Fruit fly (Drosophila melanogaster) whole organism, adult: Measurements from ENCODE around the gene CG13606.

Source experiments
- CG11617 ChIP-seq: fragments of 200-800 bp; sonication (Bioruptor generic); optimal IDR thresholded peaks from 2 replicates; lab custom pipeline; 2017; ENCODE audit warnings: mild to moderate bottlenecking, missing biosample characterization, missing genetic modification reagents, missing genetic modification characterization
- CG12768 ChIP-seq: fragments of 200-800 bp; sonication (Bioruptor generic); optimal IDR thresholded peaks from 2 replicates; lab custom pipeline; 2017; ENCODE audit warnings: missing biosample characterization, missing genetic modification characterization, mild to moderate bottlenecking, moderate library complexity, missing genetic modification reagents
- CG14711 ChIP-seq: fragments of 200-800 bp; sonication (Bioruptor generic); optimal IDR thresholded peaks from 2 replicates; lab custom pipeline; 2018; ENCODE audit warnings: missing biosample characterization, mild to moderate bottlenecking, missing genetic modification characterization, moderate library complexity
- CG1620 ChIP-seq: fragments of 200-800 bp; sonication (Bioruptor generic); optimal IDR thresholded peaks from 2 replicates; lab custom pipeline; 2016; ENCODE audit warnings: missing biosample characterization, missing genetic modification characterization
- CG33017 ChIP-seq: fragments of 200-800 bp; sonication (Bioruptor generic); optimal IDR thresholded peaks from 2 replicates; lab custom pipeline; 2018; ENCODE audit warnings: missing biosample characterization, mild to moderate bottlenecking, missing genetic modification characterization, moderate library complexity
- CG5204 ChIP-seq: fragments of 200-800 bp; sonication (Bioruptor generic); optimal IDR thresholded peaks from 2 replicates; lab custom pipeline; 2016; ENCODE audit warnings: missing biosample characterization, missing genetic modification characterization
- CG7045 ChIP-seq: fragments of 200-800 bp; sonication (Bioruptor generic); optimal IDR thresholded peaks from 2 replicates; lab custom pipeline; 2017; ENCODE audit warnings: missing biosample characterization, mild to moderate bottlenecking, missing genetic modification characterization
- CG7101 ChIP-seq: fragments of 200-800 bp; sonication (Bioruptor generic); optimal IDR thresholded peaks from 2 replicates; lab custom pipeline; 2018; ENCODE audit warnings: missing biosample characterization, mild to moderate bottlenecking, missing genetic modification characterization, moderate library complexity
- Clk ChIP-seq: fragments of 200-800 bp; sonication (Bioruptor generic); optimal IDR thresholded peaks from 2 replicates; lab custom pipeline; 2017; ENCODE audit warnings: missing biosample characterization, missing genetic modification characterization
- Crg-1 ChIP-seq: fragments of 200-800 bp; sonication (Bioruptor generic); optimal IDR thresholded peaks from 2 replicates; lab custom pipeline; 2016; ENCODE audit warnings: missing biosample characterization, missing genetic modification characterization
- Hr96 ChIP-seq: fragments of 200-800 bp; sonication (Bioruptor generic); optimal IDR thresholded peaks from 2 replicates; lab custom pipeline; 2016; ENCODE audit warnings: missing biosample characterization, missing genetic modification characterization
- Mnt ChIP-seq: fragments of 200-800 bp; sonication (Bioruptor generic); optimal IDR thresholded peaks from 2 replicates; lab custom pipeline; 2016; ENCODE audit warnings: missing biosample characterization, mild to moderate bottlenecking, missing genetic modification characterization
- bab1 ChIP-seq: fragments of 200-800 bp; sonication (Bioruptor generic); optimal IDR thresholded peaks from 3 replicates; lab custom pipeline; 2019; ENCODE audit warnings: missing biosample characterization, mild to moderate bottlenecking, missing genetic modification characterization, moderate library complexity
- cic ChIP-seq: fragments of 200-800 bp; sonication (Bioruptor generic); optimal IDR thresholded peaks from 2 replicates; lab custom pipeline; 2017; ENCODE audit warnings: missing biosample characterization, mild to moderate bottlenecking, missing genetic modification characterization, moderate library complexity
- cnc ChIP-seq, 2 experiments: fragments of >200 bp; optimal IDR thresholded peaks; 2 replicates each; lab custom pipeline; 2017
- kay ChIP-seq: fragments of 200-800 bp; sonication (Bioruptor generic); peaks from one replicate; lab custom pipeline; 2016; ENCODE audit warnings: missing biosample characterization, missing genetic modification characterization, borderline replicate concordance
- ovo ChIP-seq: fragments of 200-800 bp; sonication (Bioruptor generic); optimal IDR thresholded peaks from 2 replicates; lab custom pipeline; 2016; ENCODE audit warnings: missing biosample characterization, missing genetic modification characterization
- pad ChIP-seq: fragments of 200-800 bp; sonication (Bioruptor generic); optimal IDR thresholded peaks from 3 replicates; lab custom pipeline; 2017; ENCODE audit warnings: missing biosample characterization, missing genetic modification characterization, mild to moderate bottlenecking, moderate library complexity, missing genetic modification reagents
- tj ChIP-seq: fragments of 200-800 bp; sonication (Bioruptor generic); optimal IDR thresholded peaks from 3 replicates; lab custom pipeline; 2017; ENCODE audit warnings: missing biosample characterization, mild to moderate bottlenecking, missing genetic modification characterization, moderate library complexity
- toe ChIP-seq: fragments of 200-800 bp; sonication (Bioruptor generic); optimal IDR thresholded peaks from 2 replicates; lab custom pipeline; 2016; ENCODE audit warnings: missing biosample characterization, missing genetic modification characterization

Gene CG13606

DNA sequence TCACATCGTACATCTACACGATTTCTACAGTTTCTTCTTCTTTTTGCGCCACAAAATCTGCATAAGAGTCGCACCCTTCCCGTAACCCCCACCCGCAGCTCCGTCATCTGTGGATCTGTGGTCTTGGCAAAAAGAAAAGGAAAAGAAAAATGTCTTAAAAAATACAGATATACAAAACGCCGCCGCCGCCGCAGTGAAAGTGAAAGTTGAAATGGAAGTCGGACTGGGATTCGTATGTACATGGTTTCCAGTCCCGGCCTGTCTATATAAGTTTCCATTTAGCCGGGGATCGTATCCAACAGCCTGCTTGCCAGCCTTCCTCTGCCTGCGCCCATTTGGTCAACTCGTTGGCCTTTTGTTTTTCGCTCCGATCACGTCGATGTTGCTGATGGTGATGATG is 43.6 kb downstream of the CG13606 start:
- TF ChIP-seq CG33017 (tag; lab: Kevin White, UChicago) = no peak
- no peak for TF ChIP-seq bab1 (GFP tag; lab: Kevin White, UChicago)
- TF ChIP-seq kay = no peak

DNA sequence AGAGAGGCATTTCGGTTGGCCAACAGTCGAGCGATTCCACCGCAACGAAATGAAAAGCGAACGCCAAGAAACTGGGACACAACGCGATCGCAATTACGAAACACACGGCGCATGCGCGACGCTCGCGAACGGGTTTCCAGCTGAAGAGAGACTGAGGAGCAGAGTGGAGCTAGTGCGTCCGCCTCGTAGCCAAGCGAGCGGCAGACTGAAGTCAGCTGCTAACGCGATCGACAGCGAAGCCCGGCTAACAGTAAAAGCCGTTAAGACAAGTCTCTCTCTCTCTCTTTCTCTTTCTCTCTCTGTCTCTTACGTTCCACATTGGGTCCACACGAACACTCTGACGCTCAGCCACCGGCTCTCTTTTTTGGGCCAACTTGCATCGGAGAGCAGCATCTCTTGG is 46.1 kb downstream of the CG13606 start, which contains the start of gene CG17786:
Gene CG17786 (minus strand): TSS at position 154 of the 400 bp plus-strand sequence.
- TF ChIP-seq CG14711 (no peak), Mnt (no peak), bab1 (GFP tag; lab: Kevin White, UChicago) (peak; percentile 11)

DNA sequence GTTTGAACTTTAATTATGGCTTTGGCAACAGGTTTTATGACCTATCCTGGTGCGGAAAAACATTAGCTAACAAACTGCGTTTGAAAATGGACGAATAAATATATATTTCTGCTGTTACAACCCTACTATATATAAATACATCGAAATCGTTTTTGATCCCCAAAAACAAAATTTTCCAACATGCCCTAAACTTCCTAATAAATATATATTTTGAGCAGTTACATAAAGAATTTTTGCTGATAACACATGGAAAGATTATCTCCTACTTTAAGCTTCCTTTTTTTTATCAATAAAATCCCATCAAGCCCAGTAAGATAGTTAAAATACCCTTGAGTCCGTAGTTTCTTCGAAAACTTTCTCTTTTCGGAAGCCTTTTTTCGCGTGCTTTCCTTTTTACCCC is 46.7 kb downstream of the CG13606 start:
- TF ChIP-seq CG7045 = no peak
- TF ChIP-seq Mnt = no peak
- no peak for TF ChIP-seq ovo (GFP tag; lab: Kevin White, UChicago)
- no peak for TF ChIP-seq bab1 (GFP tag; lab: Kevin White, UChicago)
- no peak for TF ChIP-seq CG5204 (GFP tag; lab: Kevin White, UChicago)
- no peak for TF ChIP-seq tj (GFP tag; lab: Kevin White, UChicago)
- TF ChIP-seq CG11617 (GFP tag; lab: Kevin White, UChicago) = no peak

- TF ChIP-seq tj (GFP tag; lab: Kevin White, UChicago) (no peak), ovo (GFP tag; lab: Kevin White, UChicago) (peak; percentile 41), Mnt (no peak)
Observed at dm6 chr3R:24220845-24221244, 48.4 kb downstream of the CG13606 start, which contains the start of gene cav. cav (plus strand) TSS chr3R:24221103.

DNA sequence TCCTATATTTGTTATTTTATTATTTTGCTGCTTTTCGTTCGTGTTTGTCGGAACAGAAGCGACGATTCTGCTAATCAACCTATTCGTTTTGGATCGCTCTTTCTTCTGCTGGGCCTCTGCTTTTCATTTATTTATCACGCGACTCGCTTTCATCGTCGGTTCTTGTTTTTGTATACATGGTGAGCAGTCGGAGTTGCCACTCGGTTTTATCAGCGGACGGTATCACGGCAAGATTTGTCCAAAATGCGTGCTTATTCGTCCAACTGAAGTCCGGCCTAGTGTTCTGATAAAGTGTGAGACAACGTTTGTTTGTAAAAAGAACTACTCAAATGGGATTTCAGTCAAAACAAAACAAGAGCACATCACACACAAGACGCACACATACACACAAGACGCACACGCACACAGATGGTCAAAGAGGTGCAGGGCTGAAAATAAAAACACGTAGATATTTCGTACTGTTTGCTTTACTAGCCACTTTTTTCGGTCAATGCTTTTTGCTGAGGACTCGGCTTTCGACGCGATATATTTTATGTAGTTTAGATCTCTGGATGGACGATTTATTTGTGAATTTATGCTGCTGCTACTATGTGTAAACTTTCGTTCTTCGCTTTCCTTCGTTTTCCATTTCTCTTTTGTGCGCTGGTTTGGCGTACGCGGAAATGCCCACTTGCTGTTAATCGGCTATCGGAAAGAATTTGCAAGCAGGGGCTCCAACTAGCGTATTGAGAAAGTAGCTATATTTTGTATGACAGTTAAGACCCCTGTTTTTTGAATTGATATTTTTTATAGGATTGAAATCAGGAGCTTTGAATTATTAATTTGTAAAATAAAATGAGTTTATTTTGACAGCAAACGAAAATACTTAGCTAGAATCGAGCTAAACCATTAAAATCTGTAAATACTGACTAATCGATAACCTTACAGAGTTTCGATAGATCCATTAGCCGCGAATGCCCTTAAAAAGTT is 49.2 kb downstream of the CG13606 start, which contains the start of gene twin:
Gene twin (minus strand): TSS at position 632 of the 969 bp plus-strand sequence.
- TF ChIP-seq Hr96 (GFP tag; lab: Kevin White, UChicago) (no peak), Mnt (peak; percentile 45), tj (GFP tag; lab: Kevin White, UChicago) (peak; percentile 23), CG14711 (peak; percentile 51), toe (GFP tag; lab: Kevin White, UChicago) (peak; percentile 72), ovo (GFP tag; lab: Kevin White, UChicago) (peak; percentile 14), cic (GFP tag; lab: Kevin White, UChicago) (no peak), CG5204 (GFP tag; lab: Kevin White, UChicago) (no peak), CG7101 (tag; lab: Kevin White, UChicago) (peak; percentile 50), pad (GFP tag; lab: Kevin White, UChicago) (peak; percentile 32), CG7045 (no peak), CG1620 (GFP tag; lab: Kevin White, UChicago) (peak; percentile 73), CG12768 (GFP tag; lab: Kevin White, UChicago) (peak; percentile 3), Crg-1 (GFP tag; lab: Kevin White, UChicago) (peak; percentile 51), Clk (GFP tag; lab: Kevin White, UChicago) (no peak), cnc (optimal IDR thresholded peaks at IDR 0.05; lab: Kevin White, UChicago) (no peak), CG11617 (GFP tag; lab: Kevin White, UChicago) (peak; percentile 41), bab1 (GFP tag; lab: Kevin White, UChicago) (peak; percentile 44), CG33017 (tag; lab: Kevin White, UChicago) (peak; percentile 30), kay (peak; percentile 93)

DNA sequence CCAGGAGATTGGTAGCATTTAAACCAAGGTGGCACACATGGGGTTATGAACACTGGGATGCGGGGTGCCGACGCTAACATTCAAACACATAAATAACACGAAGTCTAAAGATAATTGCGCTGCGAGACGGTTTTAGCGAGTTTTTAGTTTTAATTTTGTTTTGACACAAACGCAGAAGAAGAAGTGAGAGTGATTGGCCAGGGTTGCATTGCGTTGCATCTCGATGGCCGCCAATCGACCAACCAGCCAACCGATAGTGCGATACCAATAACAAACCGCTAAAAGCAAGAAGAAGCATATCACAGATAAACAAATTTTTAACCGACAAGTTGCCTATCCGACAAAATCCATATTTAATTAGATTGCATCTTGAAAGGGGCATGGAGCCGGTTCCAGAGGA is 54.3 kb downstream of the CG13606 start, which contains the start of the genes Spps and CG13609:
Gene Spps (minus strand): TSS at position 191 of the 400 bp plus-strand sequence.
Gene CG13609 (plus strand): TSS at position 280 of the 400 bp plus-strand sequence.
- TF ChIP-seq CG7045 (no peak), CG14711 (no peak), tj (GFP tag; lab: Kevin White, UChicago) (peak; percentile 21), CG7101 (tag; lab: Kevin White, UChicago) (no peak), Mnt (no peak), pad (GFP tag; lab: Kevin White, UChicago) (no peak), cic (GFP tag; lab: Kevin White, UChicago) (peak; percentile 65), bab1 (GFP tag; lab: Kevin White, UChicago) (peak; percentile 57), Crg-1 (GFP tag; lab: Kevin White, UChicago) (no peak), CG12768 (GFP tag; lab: Kevin White, UChicago) (no peak), Hr96 (GFP tag; lab: Kevin White, UChicago) (no peak), CG1620 (GFP tag; lab: Kevin White, UChicago) (no peak), CG11617 (GFP tag; lab: Kevin White, UChicago) (peak; percentile 15), CG33017 (tag; lab: Kevin White, UChicago) (no peak), Clk (GFP tag; lab: Kevin White, UChicago) (no peak), cnc (optimal IDR thresholded peaks at IDR 0.05; lab: Kevin White, UChicago) (no peak)
